Fruit fly (Drosophila melanogaster) whole organism, adult: Measurements from ENCODE around the gene CG14915.

Source experiments
- CG11617 ChIP-seq: fragments of 200-800 bp; sonication (Bioruptor generic); optimal IDR thresholded peaks from 2 replicates; lab custom pipeline; 2017; ENCODE audit warnings: mild to moderate bottlenecking, missing biosample characterization, missing genetic modification reagents, missing genetic modification characterization
- CG12768 ChIP-seq: fragments of 200-800 bp; sonication (Bioruptor generic); optimal IDR thresholded peaks from 2 replicates; lab custom pipeline; 2017; ENCODE audit warnings: missing biosample characterization, missing genetic modification characterization, mild to moderate bottlenecking, moderate library complexity, missing genetic modification reagents
- CG14711 ChIP-seq: fragments of 200-800 bp; sonication (Bioruptor generic); optimal IDR thresholded peaks from 2 replicates; lab custom pipeline; 2018; ENCODE audit warnings: missing biosample characterization, mild to moderate bottlenecking, missing genetic modification characterization, moderate library complexity
- CG1620 ChIP-seq: fragments of 200-800 bp; sonication (Bioruptor generic); optimal IDR thresholded peaks from 2 replicates; lab custom pipeline; 2016; ENCODE audit warnings: missing biosample characterization, missing genetic modification characterization
- CG5204 ChIP-seq: fragments of 200-800 bp; sonication (Bioruptor generic); optimal IDR thresholded peaks from 2 replicates; lab custom pipeline; 2016; ENCODE audit warnings: missing biosample characterization, missing genetic modification characterization
- CG7045 ChIP-seq: fragments of 200-800 bp; sonication (Bioruptor generic); optimal IDR thresholded peaks from 2 replicates; lab custom pipeline; 2017; ENCODE audit warnings: missing biosample characterization, mild to moderate bottlenecking, missing genetic modification characterization
- CG7101 ChIP-seq: fragments of 200-800 bp; sonication (Bioruptor generic); optimal IDR thresholded peaks from 2 replicates; lab custom pipeline; 2018; ENCODE audit warnings: missing biosample characterization, mild to moderate bottlenecking, missing genetic modification characterization, moderate library complexity
- Clk ChIP-seq: fragments of 200-800 bp; sonication (Bioruptor generic); optimal IDR thresholded peaks from 2 replicates; lab custom pipeline; 2017; ENCODE audit warnings: missing biosample characterization, missing genetic modification characterization
- Crg-1 ChIP-seq: fragments of 200-800 bp; sonication (Bioruptor generic); optimal IDR thresholded peaks from 2 replicates; lab custom pipeline; 2016; ENCODE audit warnings: missing biosample characterization, missing genetic modification characterization
- Hr96 ChIP-seq: fragments of 200-800 bp; sonication (Bioruptor generic); optimal IDR thresholded peaks from 2 replicates; lab custom pipeline; 2016; ENCODE audit warnings: missing biosample characterization, missing genetic modification characterization
- Mnt ChIP-seq: fragments of 200-800 bp; sonication (Bioruptor generic); optimal IDR thresholded peaks from 2 replicates; lab custom pipeline; 2016; ENCODE audit warnings: missing biosample characterization, mild to moderate bottlenecking, missing genetic modification characterization
- bab1 ChIP-seq: fragments of 200-800 bp; sonication (Bioruptor generic); optimal IDR thresholded peaks from 3 replicates; lab custom pipeline; 2019; ENCODE audit warnings: missing biosample characterization, mild to moderate bottlenecking, missing genetic modification characterization, moderate library complexity
- cic ChIP-seq: fragments of 200-800 bp; sonication (Bioruptor generic); optimal IDR thresholded peaks from 2 replicates; lab custom pipeline; 2017; ENCODE audit warnings: missing biosample characterization, mild to moderate bottlenecking, missing genetic modification characterization, moderate library complexity
- cnc ChIP-seq, 2 experiments: fragments of >200 bp; optimal IDR thresholded peaks; 2 replicates each; lab custom pipeline; 2017
- kay ChIP-seq: fragments of 200-800 bp; sonication (Bioruptor generic); peaks from one replicate; lab custom pipeline; 2016; ENCODE audit warnings: missing biosample characterization, missing genetic modification characterization, borderline replicate concordance
- ovo ChIP-seq: fragments of 200-800 bp; sonication (Bioruptor generic); optimal IDR thresholded peaks from 2 replicates; lab custom pipeline; 2016; ENCODE audit warnings: missing biosample characterization, missing genetic modification characterization
- pad ChIP-seq: fragments of 200-800 bp; sonication (Bioruptor generic); optimal IDR thresholded peaks from 3 replicates; lab custom pipeline; 2017; ENCODE audit warnings: missing biosample characterization, missing genetic modification characterization, mild to moderate bottlenecking, moderate library complexity, missing genetic modification reagents
- tj ChIP-seq: fragments of 200-800 bp; sonication (Bioruptor generic); optimal IDR thresholded peaks from 3 replicates; lab custom pipeline; 2017; ENCODE audit warnings: missing biosample characterization, mild to moderate bottlenecking, missing genetic modification characterization, moderate library complexity
- toe ChIP-seq: fragments of 200-800 bp; sonication (Bioruptor generic); optimal IDR thresholded peaks from 2 replicates; lab custom pipeline; 2016; ENCODE audit warnings: missing biosample characterization, missing genetic modification characterization

CG14915 gene

DNA sequence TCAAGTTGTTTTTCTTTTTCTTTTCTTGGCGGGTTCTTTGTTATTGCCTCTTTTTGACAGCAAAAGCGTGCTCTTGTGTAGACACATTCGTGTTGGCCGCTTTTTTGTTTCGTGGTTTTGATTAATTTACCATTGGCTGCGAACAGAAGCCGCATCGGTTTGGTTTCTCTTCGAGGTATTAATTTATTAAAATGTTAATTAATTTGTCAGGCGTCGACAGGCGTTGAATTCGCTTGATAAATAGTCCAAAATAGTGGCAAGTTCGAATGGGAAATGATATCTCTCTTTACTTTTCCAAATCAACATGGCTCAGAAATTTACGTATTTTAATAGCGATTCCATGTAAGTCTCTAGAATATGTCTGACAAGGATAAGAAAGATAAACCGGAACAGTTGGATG is 36.3 kb upstream of the CG14915 start, which contains the start of gene CG18666:
CG18666 (plus strand) TSS at position 301 of the 400 bp plus-strand sequence.
- TF ChIP-seq CG5204 (GFP tag; lab: Kevin White, UChicago) (no peak), CG11617 (GFP tag; lab: Kevin White, UChicago) (no peak), bab1 (GFP tag; lab: Kevin White, UChicago) (no peak), tj (no peak), Hr96 (GFP tag; lab: Kevin White, UChicago) (no peak), ovo (no peak), Clk (GFP tag; lab: Kevin White, UChicago) (no peak), kay (GFP tag; lab: Kevin White, UChicago) (no peak), CG12768 (no peak), pad (no peak), CG1620 (GFP tag; lab: Kevin White, UChicago) (no peak), cnc (optimal IDR thresholded peaks at IDR 0.05; lab: Kevin White, UChicago) (no peak), CG7101 (tag; lab: Kevin White, UChicago) (no peak), Mnt (GFP tag; lab: Kevin White, UChicago) (no peak), Crg-1 (GFP tag; lab: Kevin White, UChicago) (no peak), toe (GFP tag; lab: Kevin White, UChicago) (no peak)

DNA sequence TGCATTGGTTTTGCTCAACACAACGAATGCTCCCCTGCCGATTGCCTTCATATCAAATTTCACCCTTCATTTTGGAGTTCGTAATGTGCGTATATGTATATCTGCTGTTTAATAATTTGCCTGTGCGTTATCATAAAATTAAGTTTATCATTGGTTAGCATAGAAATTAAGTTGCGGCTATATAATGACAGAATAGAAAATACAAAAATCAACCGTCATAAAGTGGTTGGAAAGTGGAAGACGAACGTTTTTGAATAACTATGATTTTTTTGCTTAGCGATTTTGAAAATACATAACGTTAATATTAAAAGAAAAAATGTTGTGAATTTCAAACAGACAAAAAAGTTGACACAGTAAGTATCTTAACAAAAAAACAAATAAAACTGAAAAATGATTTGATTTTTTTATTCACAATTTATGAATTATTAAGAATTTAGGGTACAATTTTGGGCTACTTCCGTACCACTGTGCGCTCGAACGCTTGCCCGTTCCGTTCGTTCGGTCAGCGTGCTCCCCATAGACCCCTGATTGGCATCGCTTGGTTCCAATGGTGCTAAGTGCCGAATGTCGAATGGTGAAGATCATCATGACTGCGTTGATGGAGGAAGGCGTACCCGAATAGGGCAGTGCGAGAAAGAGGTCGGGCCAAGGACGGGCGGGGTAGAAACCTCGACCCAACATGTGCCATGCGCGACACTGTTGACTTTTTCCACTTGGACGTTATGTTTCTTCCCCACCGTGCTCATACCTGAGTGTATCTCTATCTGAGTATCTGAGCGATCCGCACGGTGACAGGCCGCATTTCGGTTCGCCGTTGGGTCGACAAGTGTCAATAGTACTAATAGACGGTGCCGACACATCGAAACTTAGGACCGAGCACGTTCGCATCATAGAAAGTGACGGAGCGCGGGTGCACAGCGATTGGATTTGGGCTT is 33.0 kb upstream of the CG14915 start:
- TF ChIP-seq pad (no peak), kay (GFP tag; lab: Kevin White, UChicago) (peak; percentile 27)

DNA sequence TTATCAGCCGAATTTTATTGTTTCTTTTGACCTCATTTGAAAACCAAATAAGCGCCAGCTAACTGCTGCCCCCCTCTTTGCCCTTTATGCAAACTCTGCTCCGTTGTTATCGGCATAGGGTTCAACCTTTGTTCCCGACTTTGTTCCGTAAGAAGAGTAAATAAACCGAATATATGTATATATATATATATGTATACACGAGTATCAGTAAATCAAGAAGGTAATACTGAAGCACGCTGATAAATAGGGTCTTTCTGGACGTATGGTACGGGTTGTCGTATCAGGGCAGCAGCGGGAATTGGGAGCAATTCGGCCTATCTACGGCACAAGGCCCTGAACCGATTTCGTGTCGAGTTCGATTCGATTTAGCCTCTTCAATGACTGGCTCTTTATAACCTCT is 31.9 kb upstream of the CG14915 start:
- TF ChIP-seq kay (GFP tag; lab: Kevin White, UChicago) (no peak), cnc (optimal IDR thresholded peaks at IDR 0.05; lab: Kevin White, UChicago) (no peak), cic (GFP tag; lab: Kevin White, UChicago) (no peak), Hr96 (GFP tag; lab: Kevin White, UChicago) (no peak), CG1620 (GFP tag; lab: Kevin White, UChicago) (no peak), Crg-1 (GFP tag; lab: Kevin White, UChicago) (no peak), pad (no peak)

DNA sequence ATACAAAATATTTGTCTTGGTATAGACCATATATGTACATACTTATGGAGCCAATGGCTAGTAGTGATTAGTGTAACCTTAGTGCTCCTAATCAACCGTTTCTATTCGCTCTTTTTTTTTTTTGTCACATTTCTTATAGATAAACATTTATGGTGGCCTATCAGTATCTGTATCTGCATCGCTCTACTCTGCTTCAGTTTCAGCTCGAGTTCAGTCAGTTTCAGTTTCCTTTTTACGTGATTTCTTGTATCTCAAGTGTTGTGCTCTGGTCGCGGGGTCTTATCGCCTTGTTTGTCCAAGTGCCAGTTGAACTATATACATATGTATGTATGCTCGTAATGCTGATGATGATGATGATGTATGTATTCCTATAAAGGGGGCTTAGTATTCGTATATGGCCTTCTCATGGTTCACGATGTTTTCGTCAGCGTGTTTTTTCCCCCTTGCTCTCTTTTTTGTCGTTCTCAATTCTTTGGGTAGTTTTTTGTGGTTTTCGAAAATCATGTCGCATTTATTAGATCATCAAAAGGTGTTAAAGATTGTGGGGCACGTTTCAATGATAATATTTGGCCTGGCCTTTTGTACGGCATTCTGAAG is 31.2 kb upstream of the CG14915 start:
- TF ChIP-seq Mnt (GFP tag; lab: Kevin White, UChicago) (no peak), CG11617 (GFP tag; lab: Kevin White, UChicago) (no peak), CG7045 (GFP tag; lab: Kevin White, UChicago) (no peak), ovo (no peak), Crg-1 (GFP tag; lab: Kevin White, UChicago) (no peak), cic (GFP tag; lab: Kevin White, UChicago) (no peak), cnc (optimal IDR thresholded peaks at IDR 0.05; lab: Kevin White, UChicago) (no peak), pad (no peak), bab1 (GFP tag; lab: Kevin White, UChicago) (no peak), tj (no peak), kay (GFP tag; lab: Kevin White, UChicago) (no peak), CG7101 (tag; lab: Kevin White, UChicago) (no peak), Hr96 (GFP tag; lab: Kevin White, UChicago) (no peak), Clk (GFP tag; lab: Kevin White, UChicago) (no peak), CG14711 (tag; lab: Kevin White, UChicago) (no peak), toe (GFP tag; lab: Kevin White, UChicago) (no peak)

DNA sequence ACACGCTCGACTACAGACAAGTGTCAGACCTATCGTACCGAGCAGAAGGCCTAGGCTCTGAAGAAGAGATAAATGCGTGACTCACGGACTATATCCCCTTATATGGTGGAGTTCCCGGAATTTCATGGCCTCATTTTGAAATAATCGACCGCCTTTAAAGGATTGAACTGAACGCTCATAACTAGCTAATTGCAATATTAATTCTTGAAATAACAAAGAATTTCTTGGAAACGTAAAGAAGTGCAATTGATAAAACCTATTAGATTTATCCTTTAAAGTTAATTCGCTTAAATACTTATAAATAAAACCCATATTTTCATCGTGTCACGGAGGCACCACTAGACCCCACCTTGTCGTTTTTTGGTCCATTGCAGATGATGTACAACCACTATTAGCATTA is 29.8 kb upstream of the CG14915 start:
- TF ChIP-seq CG5204 (GFP tag; lab: Kevin White, UChicago), result no peak
- no peak for TF ChIP-seq Clk (GFP tag; lab: Kevin White, UChicago)
- no peak for TF ChIP-seq cic (GFP tag; lab: Kevin White, UChicago)
- no peak for TF ChIP-seq cnc (optimal IDR thresholded peaks at IDR 0.05; lab: Kevin White, UChicago)
- no peak for TF ChIP-seq kay (GFP tag; lab: Kevin White, UChicago)

DNA sequence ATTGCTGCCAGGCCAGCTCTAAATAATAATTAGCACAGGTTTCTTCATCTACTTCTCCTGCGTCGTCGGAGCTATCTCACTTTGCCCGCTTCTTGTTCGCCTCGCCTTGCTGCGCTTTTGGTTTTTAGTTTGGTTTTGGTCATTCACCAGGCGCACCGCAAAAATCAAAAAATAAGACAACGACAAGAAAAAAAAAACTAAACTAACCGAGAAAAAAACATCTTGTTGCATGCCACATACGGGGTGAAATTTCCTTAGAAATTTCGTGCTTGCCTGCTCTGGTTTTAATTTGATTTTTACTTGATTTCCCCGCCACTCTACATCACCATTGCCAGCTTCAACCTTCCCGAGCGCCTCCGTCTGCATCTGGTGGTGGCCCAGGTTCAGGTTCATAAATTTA is 29.0 kb upstream of the CG14915 start:
- TF ChIP-seq ovo (no peak), tj (no peak), pad (no peak), CG1620 (GFP tag; lab: Kevin White, UChicago) (no peak), toe (GFP tag; lab: Kevin White, UChicago) (no peak), kay (GFP tag; lab: Kevin White, UChicago) (no peak), Clk (GFP tag; lab: Kevin White, UChicago) (no peak)
